Fruit fly (Drosophila melanogaster) Kc167 (cell line): Measurements from ENCODE around the gene noc.

Experiments
- h ChIP-seq: fragments of >200 bp; optimal IDR thresholded peaks from 3 replicates; lab custom pipeline; 2018; ENCODE audit warnings: missing external identifiers
- insv ChIP-seq: fragments of >200 bp; optimal IDR thresholded peaks from 3 replicates; lab custom pipeline; 2018; ENCODE audit warnings: missing external identifiers
- psq ChIP-seq: fragments of >200 bp; optimal IDR thresholded peaks from 2 replicates; lab custom pipeline; 2017; ENCODE audit warnings: missing external identifiers

dm6 chr2L:14528954-14529660 lies 38.4 kb downstream of the noc start:
- TF ChIP-seq insv (no peak), psq (lab: Kevin White, UChicago) (no peak), h (lab: Kevin White, UChicago) (no peak)
